Worm (Caenorhabditis elegans): ENCODE measurements around the gene tbc-6.
A peak's percentile ranks its signal among the peaks of the same experiment; 100 is the strongest.

Gene tbc-6

ce11 chrII:6847917-6848379 is at the start of gene tbc-6 (continued):
- peak; percentile 28; the same call in 1 of the 2 replicates for TF ChIP-seq grh-1 (GFP tag; IDR thresholded peaks at IDR 0.05)
- peak; percentile 58 for TF ChIP-seq aly-2 (tag; optimal IDR thresholded peaks at IDR 0.05)
- no peak for TF ChIP-seq alr-1 (tag; optimal IDR thresholded peaks at IDR 0.05; ENCODE audit: borderline replicate concordance)
- TF ChIP-seq mdl-1 (tag; optimal IDR thresholded peaks at IDR 0.05): peak in 1 of 2 experiments; percentile 23
- peak; percentile 36 for TF ChIP-seq rnt-1 (tag; optimal IDR thresholded peaks at IDR 0.05)
- no peak for TF ChIP-seq F16B12.6 (tag; optimal IDR thresholded peaks at IDR 0.05)
- TF ChIP-seq lin-14 (GFP tag; optimal IDR thresholded peaks at IDR 0.05): peak; percentile 89
- no peak for TF ChIP-seq mef-2 (tag; optimal IDR thresholded peaks at IDR 0.05)
- no peak for TF ChIP-seq jun-1 (tag; optimal IDR thresholded peaks at IDR 0.05)
- peak; percentile 80 for TF ChIP-seq vab-15 (tag; optimal IDR thresholded peaks at IDR 0.05)
- no peak for TF ChIP-seq C04F5.9 (tag; optimal IDR thresholded peaks at IDR 0.05)
- TF ChIP-seq efl-3 (GFP tag; optimal IDR thresholded peaks at IDR 0.05): no peak
- TF ChIP-seq sox-4 (tag; optimal IDR thresholded peaks at IDR 0.05): no peak
- TF ChIP-seq nhr-85 (tag): peak; percentile 97
- peak; percentile 36 for TF ChIP-seq unc-130 (tag; optimal IDR thresholded peaks at IDR 0.05)
- no peak for TF ChIP-seq zag-1 (tag; optimal IDR thresholded peaks at IDR 0.05)
- no peak for TF ChIP-seq unc-62 (GFP tag; optimal IDR thresholded peaks at IDR 0.05)
- TF ChIP-seq dpl-1 (GFP tag; optimal IDR thresholded peaks at IDR 0.05): peak in 1 of 3 experiments; percentile 21
- no peak for TF ChIP-seq isw-1 (GFP tag; IDR thresholded peaks at IDR 0.05)
- no peak for TF ChIP-seq fkh-4 (tag; optimal IDR thresholded peaks at IDR 0.05; ENCODE audit: borderline replicate concordance)
- peak; percentile 85 for TF ChIP-seq nhr-71 (tag; optimal IDR thresholded peaks at IDR 0.05)
- no peak for TF ChIP-seq nhr-12 (tag; optimal IDR thresholded peaks at IDR 0.05)
- TF ChIP-seq snpc-4 (tag; optimal IDR thresholded peaks at IDR 0.05): no peak
- peak; percentile 8 for TF ChIP-seq ztf-4 (tag; optimal IDR thresholded peaks at IDR 0.05)
- TF ChIP-seq elt-2 (tag; optimal IDR thresholded peaks at IDR 0.05): peak; percentile 17
- no peak for TF ChIP-seq nhr-11 (tag; optimal IDR thresholded peaks at IDR 0.05)
- no peak for TF ChIP-seq ztf-11 (tag; optimal IDR thresholded peaks at IDR 0.05)
- TF ChIP-seq lsy-2 (tag; optimal IDR thresholded peaks at IDR 0.05): peak; percentile 15 to 64
- TF ChIP-seq pqm-1 (tag; optimal IDR thresholded peaks at IDR 0.05): no peak
- TF ChIP-seq hlh-4 (tag; optimal IDR thresholded peaks at IDR 0.05): no peak
- no peak for TF ChIP-seq pax-3 (tag; optimal IDR thresholded peaks at IDR 0.05)

DNA sequence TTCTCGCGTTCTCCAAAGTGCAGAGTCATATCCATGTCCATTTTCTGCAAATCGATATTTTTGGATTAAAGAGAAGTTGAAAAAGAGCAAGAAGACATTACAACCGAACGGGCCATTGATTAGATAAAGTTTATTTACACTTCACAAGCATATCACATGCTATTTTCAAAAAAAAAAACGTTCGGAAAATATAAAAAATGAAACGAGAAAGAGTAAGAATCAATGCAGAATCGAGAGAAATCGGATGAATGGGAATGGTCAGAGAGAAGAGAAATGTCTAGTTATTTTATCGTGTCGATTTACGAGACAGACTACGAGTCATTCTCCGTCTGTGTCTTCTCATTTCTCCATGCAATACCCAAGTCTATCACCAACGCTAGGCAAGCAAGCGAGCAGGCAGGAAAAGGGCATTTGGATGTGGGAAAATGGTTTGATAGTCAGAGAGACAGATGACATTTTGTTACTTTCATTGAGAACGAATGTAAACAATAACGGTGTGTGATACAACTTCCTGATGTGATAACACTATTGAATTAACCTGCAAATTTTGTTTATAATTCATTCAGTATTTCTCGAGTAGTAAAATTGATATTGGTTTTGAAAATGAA is 47.7 kb upstream of the tbc-6 start, which contains the start of gene F31E8.4:
F31E8.4 (minus strand) TSS at position 51 of the 608 bp plus-strand sequence.
- peak; percentile 67 for TF ChIP-seq blmp-1 (tag; optimal IDR thresholded peaks at IDR 0.05)
- peak; percentile 14 for TF ChIP-seq rnt-1 (tag; optimal IDR thresholded peaks at IDR 0.05)
- peak; percentile 38 for TF ChIP-seq snu-23 (GFP tag; optimal IDR thresholded peaks at IDR 0.05)
- peak; percentile 0 for TF ChIP-seq nhr-90 (tag; optimal IDR thresholded peaks at IDR 0.05; ENCODE audit: poor library complexity)
- TF ChIP-seq jun-1 (tag; optimal IDR thresholded peaks at IDR 0.05): no peak
- peak in 1 of 2 experiments; percentile 24 for TF ChIP-seq mdl-1 (tag; optimal IDR thresholded peaks at IDR 0.05)
- peak in 1 of 6 experiments; percentile 52 for TF ChIP-seq elt-3 (tag; optimal IDR thresholded peaks at IDR 0.05)
- peak in 1 of 2 experiments; percentile 39 for TF ChIP-seq lin-35 (GFP tag; optimal IDR thresholded peaks at IDR 0.05)
- TF ChIP-seq nhr-71 (tag; optimal IDR thresholded peaks at IDR 0.05): peak; percentile 22
- TF ChIP-seq vab-15 (tag; optimal IDR thresholded peaks at IDR 0.05): no peak
- peak; percentile 47 for TF ChIP-seq nhr-20 (tag; optimal IDR thresholded peaks at IDR 0.05)
- peak; percentile 30 for TF ChIP-seq elt-2 (tag; optimal IDR thresholded peaks at IDR 0.05)
- TF ChIP-seq ces-1 (GFP tag; optimal IDR thresholded peaks at IDR 0.05): no peak
- TF ChIP-seq nhr-84 (tag; optimal IDR thresholded peaks at IDR 0.05): no peak
- peak; percentile 12 for TF ChIP-seq mep-1 (tag; optimal IDR thresholded peaks at IDR 0.05)
- peak in 1 of 2 experiments; percentile 19 for TF ChIP-seq lsy-2 (tag; optimal IDR thresholded peaks at IDR 0.05)
- TF ChIP-seq efl-1 (optimal IDR thresholded peaks at IDR 0.05): peak; percentile 5
- no peak for TF ChIP-seq efl-1 (GFP tag; optimal IDR thresholded peaks at IDR 0.05 in 1 of 2)
- TF ChIP-seq lin-14 (GFP tag; optimal IDR thresholded peaks at IDR 0.05): peak; percentile 81
- no peak for TF ChIP-seq nhr-11 (tag; optimal IDR thresholded peaks at IDR 0.05)
- no peak for TF ChIP-seq dpl-1 (GFP tag; optimal IDR thresholded peaks at IDR 0.05)
- TF ChIP-seq nhr-85 (tag): no peak
- no peak for TF ChIP-seq unc-98 (GFP tag; IDR thresholded peaks at IDR 0.05)
- TF ChIP-seq egl-27 (tag; optimal IDR thresholded peaks at IDR 0.05): no peak

All from whole organism, L1 larva.